Fruit fly (Drosophila melanogaster): ENCODE measurements around the gene CG11841.

CG11841 gene

dm6 chr3R:29050756-29051155 is at the start of gene CG11841:
Gene CG11841 (plus strand): TSS chr3R:29051056.
- TF ChIP-seq psq (GFP tag; optimal IDR thresholded peaks at IDR 0.05) (no peak), dsf (GFP tag; optimal IDR thresholded peaks at IDR 0.05; ENCODE audit: borderline replicate concordance) (no peak), Sp1 (GFP tag; optimal IDR thresholded peaks at IDR 0.05) (no peak), OdsH (GFP tag; optimal IDR thresholded peaks at IDR 0.05) (no peak), usp (GFP tag; optimal IDR thresholded peaks at IDR 0.05) (no peak), jim (GFP tag; optimal IDR thresholded peaks at IDR 0.05) (no peak), foxo (GFP tag; optimal IDR thresholded peaks at IDR 0.05) (no peak), CG32264 (GFP tag; optimal IDR thresholded peaks at IDR 0.05) (no peak)

DNA sequence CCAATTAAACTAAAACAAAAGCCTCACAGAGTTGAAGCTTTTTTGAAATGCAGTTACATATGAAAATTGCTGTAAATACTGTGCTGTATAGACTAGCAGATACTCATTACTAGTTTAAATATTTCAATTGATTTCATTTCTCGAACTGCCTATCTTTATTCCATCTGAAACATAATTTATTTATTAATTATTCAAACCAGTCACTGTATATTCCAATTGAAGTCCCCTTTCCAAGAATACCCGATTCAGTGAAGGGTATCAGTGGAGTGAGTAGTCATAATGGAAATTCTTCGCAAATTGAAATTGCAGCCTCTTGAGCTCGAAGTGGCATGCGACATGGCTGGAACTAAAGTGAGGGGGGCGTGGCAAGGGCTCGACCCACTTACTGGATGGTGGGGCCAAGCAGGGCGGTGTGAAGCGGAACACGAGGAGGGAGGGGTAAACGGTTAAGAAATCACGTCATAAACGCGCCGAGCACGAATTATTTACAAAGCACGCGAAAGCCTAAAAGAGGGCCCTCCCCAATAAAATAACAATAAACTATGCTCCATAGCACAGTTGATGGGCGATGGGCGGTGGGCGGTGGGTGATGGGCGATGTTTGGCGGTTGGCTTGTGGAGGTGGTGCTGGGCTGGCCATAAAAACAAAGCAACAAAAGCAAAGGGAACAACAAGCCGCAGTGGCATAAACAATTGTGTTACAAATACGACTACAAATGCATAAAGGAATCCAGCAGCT is 45.8 kb upstream of the CG11841 start:
- TF ChIP-seq rgr (GFP tag; optimal IDR thresholded peaks at IDR 0.05) (peak; percentile 1), Myc (optimal IDR thresholded peaks at IDR 0.05) (no peak), psq (GFP tag; optimal IDR thresholded peaks at IDR 0.05) (no peak), Vsx2 (GFP tag; optimal IDR thresholded peaks at IDR 0.05; ENCODE audit: partially characterized antibody) (no peak), h (GFP tag; optimal IDR thresholded peaks at IDR 0.05) (peak; percentile 35), dsf (GFP tag; optimal IDR thresholded peaks at IDR 0.05; ENCODE audit: borderline replicate concordance) (no peak), Hr78 (GFP tag; optimal IDR thresholded peaks at IDR 0.05) (no peak), Abd-B (GFP tag; optimal IDR thresholded peaks at IDR 0.05) (no peak), lola (GFP tag; optimal IDR thresholded peaks at IDR 0.05) (no peak), HLH106 (tag; optimal IDR thresholded peaks at IDR 0.05) (peak; percentile 7), fru (GFP tag; optimal IDR thresholded peaks at IDR 0.05) (peak; percentile 24), foxo (GFP tag; optimal IDR thresholded peaks at IDR 0.05) (peak in 1 of 2 experiments; percentile 5), CG32264 (GFP tag; optimal IDR thresholded peaks at IDR 0.05) (no peak), Jra (GFP tag; optimal IDR thresholded peaks at IDR 0.05) (no peak)

DNA sequence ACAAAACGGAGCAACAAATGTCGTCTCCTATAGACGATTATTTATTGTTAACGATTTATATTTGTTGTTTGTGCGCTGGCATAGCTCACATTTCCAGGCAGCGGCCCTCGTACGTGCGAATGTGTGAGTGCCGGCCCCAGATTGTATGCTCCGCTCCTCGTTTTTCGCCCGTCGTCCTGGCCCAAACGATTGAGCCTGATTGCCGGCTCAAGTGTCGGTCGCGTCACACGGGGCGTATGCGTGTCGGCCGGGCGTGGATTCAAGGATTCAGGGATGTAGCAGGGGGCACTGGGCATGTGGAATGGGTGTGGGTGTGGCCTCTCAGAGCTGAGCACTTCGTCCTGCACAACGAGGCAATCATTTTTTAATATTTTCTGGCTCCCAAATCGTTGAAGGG is 45.2 kb upstream of the CG11841 start:
- TF ChIP-seq GATAd (GFP tag; optimal IDR thresholded peaks at IDR 0.05): no peak
- no peak for TF ChIP-seq Vsx2 (GFP tag; optimal IDR thresholded peaks at IDR 0.05; ENCODE audit: partially characterized antibody)
- TF ChIP-seq Hr83 (GFP tag; optimal IDR thresholded peaks at IDR 0.05; ENCODE audit: poor library complexity, severe bottlenecking): no peak
- no peak for TF ChIP-seq CG9705 (GFP tag; optimal IDR thresholded peaks at IDR 0.05)
- no peak for TF ChIP-seq dsf (GFP tag; optimal IDR thresholded peaks at IDR 0.05; ENCODE audit: borderline replicate concordance)
- TF ChIP-seq Sp1 (GFP tag; optimal IDR thresholded peaks at IDR 0.05): no peak

DNA sequence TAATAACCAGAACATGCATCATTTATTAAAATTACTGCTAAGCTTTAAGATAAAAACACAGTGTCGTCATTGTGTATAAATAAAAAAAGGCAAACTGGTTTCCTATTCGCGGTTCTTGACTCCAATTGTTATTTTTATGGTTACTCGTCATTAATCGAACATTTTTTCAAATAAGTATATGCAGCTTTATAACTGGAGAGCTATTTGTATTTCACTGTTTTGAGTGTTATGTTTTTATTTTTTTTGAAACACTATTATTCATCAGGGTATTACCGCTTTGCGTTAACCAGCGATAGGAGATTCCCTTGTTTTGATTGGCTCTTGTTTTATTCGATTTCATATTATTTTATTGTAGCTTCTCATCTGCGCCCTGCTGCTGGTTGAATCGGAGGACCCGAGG is 39.7 kb upstream of the CG11841 start:
- TF ChIP-seq Dif (GFP tag; optimal IDR thresholded peaks at IDR 0.05; ENCODE audit: partially characterized antibody) (no peak), HLH106 (tag; optimal IDR thresholded peaks at IDR 0.05) (no peak), Rel (GFP tag; optimal IDR thresholded peaks at IDR 0.05) (no peak), Rel (tag; optimal IDR thresholded peaks at IDR 0.05) (no peak), psq (GFP tag; optimal IDR thresholded peaks at IDR 0.05) (no peak), CG32264 (GFP tag; optimal IDR thresholded peaks at IDR 0.05) (no peak), tai (GFP tag; optimal IDR thresholded peaks at IDR 0.05) (no peak), br (GFP tag; optimal IDR thresholded peaks at IDR 0.05) (no peak), Sp1 (GFP tag; optimal IDR thresholded peaks at IDR 0.05) (no peak), sv (GFP tag; optimal IDR thresholded peaks at IDR 0.05) (no peak), fru (GFP tag; optimal IDR thresholded peaks at IDR 0.05) (no peak), lola (GFP tag; optimal IDR thresholded peaks at IDR 0.05) (no peak), OdsH (GFP tag; optimal IDR thresholded peaks at IDR 0.05) (no peak), CrebA (GFP tag; optimal IDR thresholded peaks at IDR 0.05; ENCODE audit: borderline replicate concordance) (no peak), Abd-B (GFP tag; optimal IDR thresholded peaks at IDR 0.05) (no peak), h (GFP tag; optimal IDR thresholded peaks at IDR 0.05) (no peak), Hnf4 (GFP tag; optimal IDR thresholded peaks at IDR 0.05) (no peak), CG9705 (GFP tag; optimal IDR thresholded peaks at IDR 0.05) (no peak), N (GFP tag; optimal IDR thresholded peaks at IDR 0.05) (no peak), Hr78 (GFP tag; optimal IDR thresholded peaks at IDR 0.05) (no peak)

- no peak for TF ChIP-seq Abd-B (GFP tag; optimal IDR thresholded peaks at IDR 0.05)
- TF ChIP-seq jim (GFP tag; optimal IDR thresholded peaks at IDR 0.05): no peak
- TF ChIP-seq Dif (GFP tag; optimal IDR thresholded peaks at IDR 0.05; ENCODE audit: partially characterized antibody): no peak
- TF ChIP-seq CG32264 (GFP tag; optimal IDR thresholded peaks at IDR 0.05): no peak
- no peak for TF ChIP-seq Rel (GFP tag; optimal IDR thresholded peaks at IDR 0.05)
- no peak for TF ChIP-seq Rel (tag; optimal IDR thresholded peaks at IDR 0.05)
- TF ChIP-seq woc (GFP tag; optimal IDR thresholded peaks at IDR 0.05): no peak
- no peak for TF ChIP-seq OdsH (GFP tag; optimal IDR thresholded peaks at IDR 0.05)
- TF ChIP-seq Dfd (GFP tag; optimal IDR thresholded peaks at IDR 0.05): no peak
- no peak for TF ChIP-seq brk (GFP tag; optimal IDR thresholded peaks at IDR 0.05)
- no peak for TF ChIP-seq Hnf4 (GFP tag; optimal IDR thresholded peaks at IDR 0.05)
- no peak for TF ChIP-seq foxo (GFP tag; optimal IDR thresholded peaks at IDR 0.05)
- TF ChIP-seq sage (GFP tag; optimal IDR thresholded peaks at IDR 0.05): no peak
- no peak for TF ChIP-seq tai (GFP tag; optimal IDR thresholded peaks at IDR 0.05)
- TF ChIP-seq sv (GFP tag; optimal IDR thresholded peaks at IDR 0.05): no peak
- no peak for TF ChIP-seq lola (GFP tag; optimal IDR thresholded peaks at IDR 0.05)
- no peak for TF ChIP-seq pan (optimal IDR thresholded peaks at IDR 0.05)
- no peak for TF ChIP-seq ey (GFP tag; optimal IDR thresholded peaks at IDR 0.05)
- no peak for TF ChIP-seq Mio (GFP tag; optimal IDR thresholded peaks at IDR 0.05)
- no peak for TF ChIP-seq Myc (optimal IDR thresholded peaks at IDR 0.05)
- no peak for TF ChIP-seq Vsx2 (GFP tag; optimal IDR thresholded peaks at IDR 0.05; ENCODE audit: partially characterized antibody)
Observed at dm6 chr3R:29020366-29020765, 30.5 kb upstream of the CG11841 start, which contains the start of gene wat. Gene wat (minus strand): TSS chr3R:29020406.
